Worm (Caenorhabditis elegans): Measurements from ENCODE around the gene C18D4.6.

The C18D4.6 gene

DNA sequence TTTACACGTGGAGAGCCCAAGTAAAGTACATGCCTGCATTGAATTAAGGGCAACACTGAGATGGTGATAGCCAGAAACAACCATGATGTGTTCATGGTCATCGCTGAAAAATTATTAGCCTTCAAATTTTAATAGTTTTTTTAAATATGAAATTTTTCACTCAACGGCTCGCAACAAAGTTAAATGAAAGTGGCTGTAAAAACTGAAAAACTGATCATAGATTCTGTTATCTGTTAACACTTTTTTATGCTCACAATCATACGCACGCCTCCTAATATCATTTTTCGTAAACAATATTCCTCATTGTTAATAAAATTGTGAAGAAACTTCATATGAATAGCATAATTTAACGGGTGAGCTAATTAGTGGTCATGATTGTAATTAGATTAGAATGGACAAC lies 6.8 kb downstream of the C18D4.6 start, which contains the start of gene C18D4.4:
TSS of gene C18D4.4 (minus strand) at position 101 of the 400 bp plus-strand sequence.
- no peak for TF ChIP-seq ztf-4 (tag; optimal IDR thresholded peaks at IDR 0.05)
- TF ChIP-seq dmd-4 (tag; optimal IDR thresholded peaks at IDR 0.05) = no peak
- TF ChIP-seq elt-1 (tag; optimal IDR thresholded peaks at IDR 0.05) = no peak
- no peak for TF ChIP-seq unc-62 (GFP tag; optimal IDR thresholded peaks at IDR 0.05)
- no peak for TF ChIP-seq lin-13 (GFP tag; optimal IDR thresholded peaks at IDR 0.05)
- TF ChIP-seq nhr-129 (tag; optimal IDR thresholded peaks at IDR 0.05) = no peak
- TF ChIP-seq skn-1 (tag; optimal IDR thresholded peaks at IDR 0.05) = no peak
- TF ChIP-seq aly-2 (tag; optimal IDR thresholded peaks at IDR 0.05) = no peak
- TF ChIP-seq unc-39 (tag; optimal IDR thresholded peaks at IDR 0.05) = no peak
- no peak for TF ChIP-seq sma-9 (GFP tag; optimal IDR thresholded peaks at IDR 0.05)
- no peak for TF ChIP-seq sma-9 (tag; optimal IDR thresholded peaks at IDR 0.05)
- no peak for TF ChIP-seq crh-2 (tag; optimal IDR thresholded peaks at IDR 0.05)
- TF ChIP-seq C34F6.9 (tag; optimal IDR thresholded peaks at IDR 0.05) = no peak
- no peak for TF ChIP-seq ztf-11 (tag; optimal IDR thresholded peaks at IDR 0.05)
- TF ChIP-seq nhr-23 (tag; optimal IDR thresholded peaks at IDR 0.05) = no peak
- TF ChIP-seq peb-1 (tag; optimal IDR thresholded peaks at IDR 0.05) = no peak
- no peak for TF ChIP-seq lsy-2 (tag; optimal IDR thresholded peaks at IDR 0.05)
- TF ChIP-seq lin-11 (tag; optimal IDR thresholded peaks at IDR 0.05) = no peak
- no peak for TF ChIP-seq gmeb-1 (tag; optimal IDR thresholded peaks at IDR 0.05)
- no peak for TF ChIP-seq R02D3.7 (tag; optimal IDR thresholded peaks at IDR 0.05)
- no peak for TF ChIP-seq nhr-10 (tag; optimal IDR thresholded peaks at IDR 0.05)

DNA sequence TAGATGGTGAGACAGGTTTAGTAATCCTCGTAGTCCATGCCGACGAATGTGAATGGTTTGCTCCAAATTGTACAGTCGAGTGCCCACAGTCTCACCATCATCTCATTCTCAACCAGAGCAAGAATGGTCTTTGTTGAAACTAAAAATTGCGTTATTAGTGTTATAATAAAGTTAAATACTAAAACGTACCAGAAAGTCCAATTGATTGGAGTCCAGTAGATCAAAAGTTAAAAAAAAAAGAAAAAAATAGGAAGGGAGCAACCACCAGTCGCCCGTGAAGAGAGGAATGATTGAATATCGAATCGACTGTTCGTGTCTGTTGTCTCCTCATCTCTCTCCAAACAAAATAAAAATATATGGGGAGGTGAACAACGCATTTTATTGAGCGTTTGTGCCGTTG lies 7.7 kb downstream of the C18D4.6 start, which contains the start of gene C18D4.12:
TSS of gene C18D4.12 (minus strand) at position 101 of the 400 bp plus-strand sequence.
- TF ChIP-seq sma-3 (GFP tag; optimal IDR thresholded peaks at IDR 0.05) (no peak), nhr-11 (tag; optimal IDR thresholded peaks at IDR 0.05) (no peak), F13H6.1 (tag; optimal IDR thresholded peaks at IDR 0.05) (no peak)

DNA sequence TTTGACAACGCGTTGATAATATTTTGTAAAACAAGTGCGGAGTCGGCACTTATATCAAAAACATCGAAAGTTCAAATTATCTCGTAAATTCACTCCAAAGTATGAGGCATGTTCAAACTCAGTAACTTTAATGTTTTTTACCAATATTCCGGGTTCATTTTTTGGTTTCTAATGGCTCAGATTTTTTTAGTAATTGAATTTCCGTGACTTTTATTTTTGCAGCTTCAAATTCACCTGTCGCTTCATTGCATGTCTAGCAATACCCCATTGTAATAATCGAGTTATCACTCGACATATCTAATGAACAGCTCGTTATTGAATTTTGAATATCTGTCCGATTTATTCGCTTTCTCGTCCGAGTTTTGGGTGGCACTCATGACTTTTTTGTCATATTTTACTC lies 10.4 kb downstream of the C18D4.6 start, which contains the start of gene srz-90:
TSS of gene srz-90 (plus strand) at position 301 of the 400 bp plus-strand sequence.
- TF ChIP-seq ztf-1 (GFP tag; conservative IDR thresholded peaks at IDR 0.05) (no peak), zag-1 (tag; optimal IDR thresholded peaks at IDR 0.05) (no peak), nhr-129 (tag; optimal IDR thresholded peaks at IDR 0.05) (no peak)

DNA sequence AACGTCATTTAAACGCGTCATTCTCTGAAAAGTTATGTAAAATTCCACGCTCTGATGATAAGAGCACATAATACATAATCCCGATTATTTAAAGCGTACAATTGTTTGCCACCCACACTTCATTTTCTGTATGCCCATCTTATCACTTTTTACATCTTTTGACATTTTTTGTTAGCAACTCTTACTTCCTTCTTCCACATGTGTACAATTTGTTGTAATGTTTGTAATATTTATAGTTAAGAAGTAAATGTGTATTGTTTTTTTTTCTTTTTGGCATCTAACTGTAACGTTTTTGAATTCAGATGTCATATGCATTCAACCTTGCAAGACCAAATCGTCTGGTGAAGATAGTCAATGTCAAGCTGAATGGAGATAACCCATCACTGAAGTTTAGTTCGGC lies 17.4 kb downstream of the C18D4.6 start, which contains the start of gene fbxa-136:
TSS of gene fbxa-136 (plus strand) at position 301 of the 400 bp plus-strand sequence.
- TF ChIP-seq gmeb-1 (tag; optimal IDR thresholded peaks at IDR 0.05) (peak; percentile 26), nhr-77 (tag; optimal IDR thresholded peaks at IDR 0.05) (no peak)

DNA sequence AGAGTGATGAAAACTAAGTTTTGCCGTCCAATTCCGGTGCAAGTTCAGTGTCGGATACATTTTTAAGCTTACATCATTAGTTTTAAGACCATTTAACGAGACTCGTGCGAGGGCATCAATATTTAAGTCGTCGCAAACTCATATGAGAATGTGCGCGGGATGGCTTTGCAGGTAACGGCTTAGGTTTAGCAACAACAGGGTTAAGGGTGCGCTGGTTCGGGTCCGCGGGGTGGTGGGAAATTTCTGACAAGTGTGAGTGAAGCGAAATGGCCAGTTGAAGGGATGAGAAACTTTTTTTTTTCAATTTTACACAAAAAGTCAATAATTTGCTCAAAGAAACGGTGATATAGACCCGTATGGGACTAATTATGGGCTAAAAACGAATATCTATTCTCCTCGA lies 24.3 kb downstream of the C18D4.6 start:
- no peak for TF ChIP-seq sem-4 (tag; optimal IDR thresholded peaks at IDR 0.05)

DNA sequence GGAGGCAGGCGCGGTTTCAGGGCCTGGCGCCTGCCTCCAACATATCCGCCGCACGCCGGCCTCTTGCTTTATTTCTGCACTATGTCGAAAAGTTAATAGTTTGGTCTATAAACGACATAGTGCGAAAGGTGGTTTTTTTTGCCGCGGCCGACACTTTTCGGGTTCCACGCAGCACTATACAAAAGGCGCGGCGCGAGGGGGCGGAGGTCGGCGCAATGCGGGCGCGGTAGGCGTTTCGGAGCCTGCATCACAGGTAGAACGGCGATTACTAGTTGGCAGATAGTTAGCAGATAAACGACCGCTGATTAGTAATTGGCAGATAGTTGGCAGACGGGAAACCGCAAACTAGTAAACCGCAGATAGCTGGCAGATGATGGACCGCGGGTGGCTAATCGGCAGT lies 25.4 kb downstream of the C18D4.6 start:
- no peak for TF ChIP-seq crh-2 (tag; optimal IDR thresholded peaks at IDR 0.05)
- no peak for TF ChIP-seq sma-3 (GFP tag; optimal IDR thresholded peaks at IDR 0.05)
- TF ChIP-seq unc-55 (GFP tag; optimal IDR thresholded peaks at IDR 0.05) = no peak
- no peak for TF ChIP-seq F13H6.1 (tag; optimal IDR thresholded peaks at IDR 0.05)
- no peak for TF ChIP-seq elt-3 (tag; optimal IDR thresholded peaks at IDR 0.05)
- no peak for TF ChIP-seq ama-1 (optimal IDR thresholded peaks at IDR 0.05)
- no peak for TF ChIP-seq nhr-11 (tag; optimal IDR thresholded peaks at IDR 0.05)
- TF ChIP-seq nhr-237 (tag; optimal IDR thresholded peaks at IDR 0.05) = no peak
- no peak for TF ChIP-seq unc-39 (tag; optimal IDR thresholded peaks at IDR 0.05)
- TF ChIP-seq unc-62 (GFP tag; optimal IDR thresholded peaks at IDR 0.05) = no peak
- no peak for TF ChIP-seq nhr-23 (tag; optimal IDR thresholded peaks at IDR 0.05)
- TF ChIP-seq alr-1 (tag; optimal IDR thresholded peaks at IDR 0.05) = no peak
- TF ChIP-seq mbf-1 (tag; optimal IDR thresholded peaks at IDR 0.05) = no peak
- no peak for TF ChIP-seq skn-1 (tag; optimal IDR thresholded peaks at IDR 0.05)
- TF ChIP-seq gmeb-1 (tag; optimal IDR thresholded peaks at IDR 0.05) = no peak
- no peak for TF ChIP-seq egl-27 (tag; optimal IDR thresholded peaks at IDR 0.05)

Data from whole organism, L2 larva.